Worm (Caenorhabditis elegans): Measurements from ENCODE around the gene del-6.
A peak's percentile ranks its signal among the peaks of the same experiment; 100 is the strongest.

Gene del-6

ce11 chrV:10560621-10561020 is 12.1 kb upstream of the del-6 start, which contains the start of gene col-152:
TSS of gene col-152 (plus strand) at chrV:10560921.
- TF ChIP-seq elt-4 (tag; optimal IDR thresholded peaks at IDR 0.05) (no peak), ceh-18 (tag; optimal IDR thresholded peaks at IDR 0.05) (no peak), tbx-7 (tag; optimal IDR thresholded peaks at IDR 0.05) (no peak), pha-2 (tag; optimal IDR thresholded peaks at IDR 0.05) (no peak), nhr-11 (tag; optimal IDR thresholded peaks at IDR 0.05) (no peak), npax-4 (tag; optimal IDR thresholded peaks at IDR 0.05) (no peak), ceh-9 (tag; optimal IDR thresholded peaks at IDR 0.05) (no peak)

- TF ChIP-seq elt-4 (tag; optimal IDR thresholded peaks at IDR 0.05) (peak; percentile 50), odd-2 (tag; optimal IDR thresholded peaks at IDR 0.05) (no peak), ceh-19 (GFP tag; optimal IDR thresholded peaks at IDR 0.05) (no peak)
Measured at ce11 chrV:10561632-10562031, 11.1 kb upstream of the del-6 start.

ce11 chrV:10562817-10563216 is 9.9 kb upstream of the del-6 start:
- TF ChIP-seq ceh-14 (tag; optimal IDR thresholded peaks at IDR 0.05) (no peak), pha-4 (tag; optimal IDR thresholded peaks at IDR 0.05) (no peak), sox-2 (GFP tag; IDR thresholded peaks at IDR 0.05) (no peak), ceh-6 (GFP tag; optimal IDR thresholded peaks at IDR 0.05) (no peak), pqm-1 (tag; optimal IDR thresholded peaks at IDR 0.05) (no peak), unc-86 (tag; optimal IDR thresholded peaks at IDR 0.05) (no peak), sdc-2 (tag; optimal IDR thresholded peaks at IDR 0.05) (no peak), elt-2 (tag; optimal IDR thresholded peaks at IDR 0.05) (no peak)

ce11 chrV:10564140-10564539 is 8.6 kb upstream of the del-6 start:
- TF ChIP-seq pha-2 (tag; optimal IDR thresholded peaks at IDR 0.05) (no peak), ceh-48 (tag; optimal IDR thresholded peaks at IDR 0.05) (no peak), ceh-24 (tag; optimal IDR thresholded peaks at IDR 0.05) (no peak), eyg-1 (tag; optimal IDR thresholded peaks at IDR 0.05) (no peak), elt-2 (tag; optimal IDR thresholded peaks at IDR 0.05) (no peak), C38D4.7 (GFP tag; optimal IDR thresholded peaks at IDR 0.05) (no peak), ceh-45 (GFP tag; IDR thresholded peaks at IDR 0.05) (no peak), syd-9 (tag; optimal IDR thresholded peaks at IDR 0.05) (no peak), ref-2 (tag; optimal IDR thresholded peaks at IDR 0.05) (no peak), ceh-14 (tag; optimal IDR thresholded peaks at IDR 0.05) (no peak), ceh-6 (GFP tag; optimal IDR thresholded peaks at IDR 0.05) (no peak), nfya-1 (tag; optimal IDR thresholded peaks at IDR 0.05) (no peak), npax-4 (tag; optimal IDR thresholded peaks at IDR 0.05) (no peak), T23F11.4 (GFP tag; optimal IDR thresholded peaks at IDR 0.05) (no peak), fkh-6 (tag; optimal IDR thresholded peaks at IDR 0.05) (no peak), pag-3 (tag; optimal IDR thresholded peaks at IDR 0.05; ENCODE audit: borderline replicate concordance) (no peak)

- no peak for TF ChIP-seq ceh-9 (tag; optimal IDR thresholded peaks at IDR 0.05)
- TF ChIP-seq unc-86 (tag; optimal IDR thresholded peaks at IDR 0.05): no peak
- TF ChIP-seq madf-2 (tag; optimal IDR thresholded peaks at IDR 0.05): no peak
- no peak for TF ChIP-seq pag-3 (tag; optimal IDR thresholded peaks at IDR 0.05; ENCODE audit: borderline replicate concordance)
- no peak for TF ChIP-seq nhr-232 (tag; optimal IDR thresholded peaks at IDR 0.05)
- no peak for TF ChIP-seq ceh-45 (GFP tag; IDR thresholded peaks at IDR 0.05)
Measured at ce11 chrV:10564830-10565365, 7.8 kb upstream of the del-6 start, which contains the start of gene cat-4. TSS of gene cat-4 (plus strand) at chrV:10564880.

- TF ChIP-seq Y22D7AL.16 (tag; optimal IDR thresholded peaks at IDR 0.05) (no peak), ceh-9 (tag; optimal IDR thresholded peaks at IDR 0.05) (no peak)
Measured at ce11 chrV:10568496-10568895, 4.2 kb upstream of the del-6 start.

Measured in whole organism, late embryonic.